Worm (Caenorhabditis elegans) whole organism, L4/young adult: ENCODE results near the gene nep-6.

Source experiments
- dao-5 ChIP-seq: sonication (generic microtip); optimal IDR thresholded peaks from 2 replicates; lab custom pipeline; 2016; ENCODE audit warnings: missing genotype, missing genetic modification characterization, moderate library complexity, missing compliant biosample characterization
- him-1 ChIP-seq: sonication (generic microtip); optimal IDR thresholded peaks from 2 replicates; lab custom pipeline; 2016; ENCODE audit warnings: missing genotype, missing genetic modification reagents, missing genetic modification characterization, missing compliant biosample characterization

ce11 chrII:3441377-3441776 is 24.7 kb downstream of the nep-6 start, which contains the start of gene C16C8.27:
- no peak for TF ChIP-seq him-1 (tag; lab: Kevin White, UChicago)
- TF ChIP-seq dao-5 (tag; lab: Kevin White, UChicago) = no peak
